Worm (Caenorhabditis elegans) whole organism, mixed stage, embryonic: Measurements from ENCODE around the gene srt-69.

Source experiments
- blmp-1 ChIP-seq: fragments of 150-350 bp; optimal IDR thresholded peaks from 2 replicates; lab custom pipeline; 2014; ENCODE audit warnings: missing biosample characterization, missing genetic modification characterization
- ces-1 ChIP-seq: fragments of 150-350 bp; optimal IDR thresholded peaks from 2 replicates; lab custom pipeline; 2014; ENCODE audit warnings: missing biosample characterization, missing genetic modification reagents, missing genetic modification characterization
- lin-13 ChIP-seq: fragments of 150-350 bp; optimal IDR thresholded peaks from 2 replicates; lab custom pipeline; 2014; ENCODE audit warnings: missing biosample characterization, missing genetic modification characterization
- mab-5 ChIP-seq: fragments of 150-350 bp; optimal IDR thresholded peaks from 2 replicates; lab custom pipeline; 2014; ENCODE audit warnings: missing biosample characterization, missing genetic modification characterization
- mep-1 ChIP-seq: fragments of 150-350 bp; optimal IDR thresholded peaks from 2 replicates; lab custom pipeline; 2017; ENCODE audit warnings: missing biosample characterization, missing genetic modification reagents, missing genetic modification characterization, inconsistent platforms
- snpc-4 ChIP-seq: fragments of 150-350 bp; optimal IDR thresholded peaks from 2 replicates; lab custom pipeline; 2014; ENCODE audit warnings: missing biosample characterization, missing genetic modification characterization
- unc-62 ChIP-seq: fragments of 150-350 bp; optimal IDR thresholded peaks from 2 replicates; lab custom pipeline; 2014; ENCODE audit warnings: missing biosample characterization, missing genetic modification reagents, missing genetic modification characterization
- ztf-11 ChIP-seq: fragments of 150-350 bp; optimal IDR thresholded peaks from 2 replicates; lab custom pipeline; 2014; ENCODE audit warnings: missing biosample characterization, missing genetic modification characterization

DNA sequence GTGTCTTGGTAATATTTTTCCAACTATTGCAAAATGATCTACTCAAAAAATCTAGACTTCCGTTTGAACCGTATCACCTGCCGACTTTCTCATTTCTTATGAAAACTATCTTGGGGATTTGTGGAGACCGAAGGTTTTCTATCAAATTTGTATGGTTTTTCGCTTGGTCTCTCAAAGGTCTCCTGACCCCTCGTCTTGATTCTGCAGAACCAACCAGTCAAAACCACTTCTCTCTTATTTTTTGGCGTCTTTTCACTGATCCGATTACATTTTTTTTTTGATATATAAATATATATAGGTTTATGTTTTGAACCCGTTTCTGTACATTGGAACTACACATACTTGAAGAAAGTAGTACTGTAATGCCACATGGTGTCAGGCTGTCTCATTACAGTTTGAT is 39.8 kb downstream of the srt-69 start:
- TF ChIP-seq unc-62 (GFP tag; lab: Kevin White, UChicago) (no peak), mep-1 (tag; lab: Kevin White, UChicago) (no peak), mab-5 (no peak), snpc-4 (tag; lab: Kevin White, UChicago) (no peak), ces-1 (GFP tag; lab: Kevin White, UChicago) (no peak), blmp-1 (no peak), ztf-11 (tag; lab: Kevin White, UChicago) (no peak), lin-13 (no peak)
